Worm (Caenorhabditis elegans): Measurements from ENCODE around the gene F19G12.3.

ce11 chrX:1401259-1401658 lies 23.4 kb upstream of the F19G12.3 start, which contains the start of gene ZK402.5:
- no peak for TF ChIP-seq elt-3 (tag; optimal IDR thresholded peaks at IDR 0.05)
- no peak for TF ChIP-seq snpc-4 (tag; optimal IDR thresholded peaks at IDR 0.05)
- no peak for TF ChIP-seq lin-11 (tag; optimal IDR thresholded peaks at IDR 0.05)
- TF ChIP-seq ztf-11 (tag; optimal IDR thresholded peaks at IDR 0.05), result no peak
- no peak for TF ChIP-seq elt-1 (tag; optimal IDR thresholded peaks at IDR 0.05)
- no peak for TF ChIP-seq unc-39 (tag; optimal IDR thresholded peaks at IDR 0.05)
- TF ChIP-seq aly-2 (tag; optimal IDR thresholded peaks at IDR 0.05), result no peak
- TF ChIP-seq dmd-4 (tag; optimal IDR thresholded peaks at IDR 0.05), result no peak
- TF ChIP-seq nhr-11 (tag; optimal IDR thresholded peaks at IDR 0.05), result no peak

Measured in whole organism, L2 larva.